Fruit fly (Drosophila melanogaster): ENCODE measurements around the gene Hs2st.

Hs2st gene

dm6 chr2L:19440732-19441131 lies 3.8 kb downstream of the Hs2st start:
- TF ChIP-seq insv (optimal IDR thresholded peaks at IDR 0.05) (no peak), Sin3A (optimal IDR thresholded peaks at IDR 0.05) (no peak), ttk (optimal IDR thresholded peaks at IDR 0.05) (no peak), psq (optimal IDR thresholded peaks at IDR 0.05) (no peak), h (optimal IDR thresholded peaks at IDR 0.05) (no peak), Myc (optimal IDR thresholded peaks at IDR 0.05) (no peak)

- TF ChIP-seq h (optimal IDR thresholded peaks at IDR 0.05), result no peak
- TF ChIP-seq Myc (optimal IDR thresholded peaks at IDR 0.05), result no peak
- no peak for TF ChIP-seq psq (optimal IDR thresholded peaks at IDR 0.05)
- TF ChIP-seq ttk (optimal IDR thresholded peaks at IDR 0.05), result no peak
- TF ChIP-seq Sin3A (optimal IDR thresholded peaks at IDR 0.05), result no peak
- TF ChIP-seq insv (optimal IDR thresholded peaks at IDR 0.05), result no peak
Measured at dm6 chr2L:19440285-19440684, 4.3 kb downstream of the Hs2st start.

- TF ChIP-seq h (optimal IDR thresholded peaks at IDR 0.05) (no peak), insv (optimal IDR thresholded peaks at IDR 0.05) (no peak), Myc (optimal IDR thresholded peaks at IDR 0.05) (no peak), psq (optimal IDR thresholded peaks at IDR 0.05) (no peak), ttk (optimal IDR thresholded peaks at IDR 0.05) (no peak), Sin3A (optimal IDR thresholded peaks at IDR 0.05) (no peak)
Measured at dm6 chr2L:19439598-19440230, 4.8 kb downstream of the Hs2st start.

dm6 chr2L:19438685-19439597 lies 5.6 kb downstream of the Hs2st start:
- TF ChIP-seq psq (optimal IDR thresholded peaks at IDR 0.05), result no peak
- TF ChIP-seq insv (optimal IDR thresholded peaks at IDR 0.05), result no peak
- TF ChIP-seq Myc (optimal IDR thresholded peaks at IDR 0.05), result no peak
- TF ChIP-seq Sin3A (optimal IDR thresholded peaks at IDR 0.05), result no peak
- no peak for TF ChIP-seq h (optimal IDR thresholded peaks at IDR 0.05)
- no peak for TF ChIP-seq ttk (optimal IDR thresholded peaks at IDR 0.05)

dm6 chr2L:19434260-19434659 lies 10.3 kb downstream of the Hs2st start:
- TF ChIP-seq ttk (optimal IDR thresholded peaks at IDR 0.05) (no peak), insv (optimal IDR thresholded peaks at IDR 0.05) (no peak), h (optimal IDR thresholded peaks at IDR 0.05) (no peak), Sin3A (optimal IDR thresholded peaks at IDR 0.05) (no peak), Myc (optimal IDR thresholded peaks at IDR 0.05) (no peak), psq (optimal IDR thresholded peaks at IDR 0.05) (no peak)

dm6 chr2L:19433292-19433691 lies 11.3 kb downstream of the Hs2st start:
- TF ChIP-seq Sin3A (optimal IDR thresholded peaks at IDR 0.05) (no peak), psq (optimal IDR thresholded peaks at IDR 0.05) (no peak), ttk (optimal IDR thresholded peaks at IDR 0.05) (no peak), h (optimal IDR thresholded peaks at IDR 0.05) (no peak), insv (optimal IDR thresholded peaks at IDR 0.05) (no peak), Myc (optimal IDR thresholded peaks at IDR 0.05) (no peak)

dm6 chr2L:19432424-19433015 lies 12.0 kb downstream of the Hs2st start, which contains the start of gene Rab9:
Gene Rab9 (plus strand): TSS chr2L:19432574.
- TF ChIP-seq psq (optimal IDR thresholded peaks at IDR 0.05) (no peak), Sin3A (optimal IDR thresholded peaks at IDR 0.05) (no peak), insv (optimal IDR thresholded peaks at IDR 0.05) (no peak), ttk (optimal IDR thresholded peaks at IDR 0.05) (no peak), Myc (optimal IDR thresholded peaks at IDR 0.05) (no peak), h (optimal IDR thresholded peaks at IDR 0.05) (no peak)

DNA sequence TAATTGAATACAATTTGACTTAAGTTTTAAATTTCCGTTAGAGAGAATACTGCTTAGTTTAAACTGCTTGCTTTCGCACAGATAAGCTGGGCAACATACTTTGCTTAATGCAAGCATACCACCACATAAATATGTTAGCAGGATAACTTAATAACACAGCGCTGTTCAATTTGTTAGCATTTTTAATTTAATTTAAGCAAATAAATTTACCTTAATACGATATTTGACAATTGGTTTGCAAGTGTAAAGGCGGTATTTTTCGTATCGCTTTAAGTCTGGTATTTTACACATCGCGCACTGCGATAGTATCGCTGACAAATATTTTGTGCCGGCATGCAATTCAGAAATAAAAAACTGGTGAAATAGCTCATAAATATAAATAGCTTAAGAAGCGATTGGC lies 14.2 kb downstream of the Hs2st start, which contains the start of gene RtcB:
RtcB (plus strand) TSS at position 301 of the 400 bp plus-strand sequence.
- TF ChIP-seq Sin3A (optimal IDR thresholded peaks at IDR 0.05), result no peak
- no peak for TF ChIP-seq psq (optimal IDR thresholded peaks at IDR 0.05)
- TF ChIP-seq ttk (optimal IDR thresholded peaks at IDR 0.05), result no peak
- TF ChIP-seq h (optimal IDR thresholded peaks at IDR 0.05), result no peak
- TF ChIP-seq Myc (optimal IDR thresholded peaks at IDR 0.05), result no peak
- no peak for TF ChIP-seq insv (optimal IDR thresholded peaks at IDR 0.05)

dm6 chr2L:19429731-19430130 lies 14.8 kb downstream of the Hs2st start:
- no peak for TF ChIP-seq Myc (optimal IDR thresholded peaks at IDR 0.05)

DNA sequence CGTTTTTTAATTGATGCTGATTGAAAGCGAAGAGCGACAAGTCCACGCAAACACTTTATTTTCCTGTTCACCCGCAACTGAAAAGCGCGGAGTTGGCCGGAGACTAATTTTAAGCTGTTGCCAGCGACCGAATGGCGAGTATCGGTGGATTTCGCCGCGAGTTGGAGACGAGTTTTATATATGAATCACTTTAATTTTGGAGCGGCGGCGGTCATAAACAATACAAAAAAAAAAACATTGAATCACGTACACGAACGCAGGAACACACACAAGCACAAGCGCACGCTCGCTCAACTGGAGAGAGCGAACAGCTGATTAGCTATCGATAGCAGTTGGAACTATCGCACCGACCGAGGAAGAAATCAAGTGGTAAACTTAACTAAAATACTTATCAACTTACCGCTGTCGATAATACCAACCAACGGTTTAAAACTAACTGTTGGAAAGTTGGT lies 18.2 kb downstream of the Hs2st start, which contains the start of gene Pax:
Pax (minus strand) TSS at position 267 of the 452 bp plus-strand sequence.
- TF ChIP-seq ttk (optimal IDR thresholded peaks at IDR 0.05) (no peak), psq (optimal IDR thresholded peaks at IDR 0.05) (no peak), insv (optimal IDR thresholded peaks at IDR 0.05) (no peak), Myc (optimal IDR thresholded peaks at IDR 0.05) (no peak), Sin3A (optimal IDR thresholded peaks at IDR 0.05) (no peak), h (optimal IDR thresholded peaks at IDR 0.05) (no peak)

DNA sequence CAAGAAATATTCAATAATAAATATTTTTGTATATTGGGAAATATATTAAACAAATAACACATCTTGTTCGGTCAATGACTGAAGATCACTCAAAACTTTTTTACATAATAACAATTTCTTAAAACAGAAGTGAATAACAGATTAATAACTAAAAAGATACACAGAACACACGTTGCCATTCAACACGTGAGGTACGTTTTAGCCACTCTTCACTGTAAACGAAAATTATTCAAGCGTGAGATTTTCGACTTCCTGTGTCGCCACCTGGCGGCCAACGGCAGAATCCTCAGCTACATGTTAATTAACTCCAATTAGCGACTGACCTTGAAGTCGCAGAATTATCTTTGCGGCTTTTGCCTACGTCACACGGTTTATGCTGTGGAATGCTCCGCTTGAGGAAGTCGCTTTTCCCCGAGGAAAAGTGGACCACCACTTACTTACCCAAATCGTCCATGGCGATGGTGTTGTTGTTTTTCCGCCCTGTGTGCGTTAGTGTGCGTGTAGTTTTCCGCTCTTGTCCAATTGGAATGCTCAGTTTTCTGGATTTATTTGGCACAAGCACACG lies 18.7 kb downstream of the Hs2st start:
- TF ChIP-seq insv (optimal IDR thresholded peaks at IDR 0.05) (no peak), h (optimal IDR thresholded peaks at IDR 0.05) (no peak), psq (optimal IDR thresholded peaks at IDR 0.05) (no peak), Myc (optimal IDR thresholded peaks at IDR 0.05) (no peak), Sin3A (optimal IDR thresholded peaks at IDR 0.05) (no peak), ttk (optimal IDR thresholded peaks at IDR 0.05) (no peak)

Data from Kc167 (cell line).